Fruit fly (Drosophila melanogaster) ovary, adult (tissue): ENCODE measurements around the gene Noc2.

Source experiments
- CG17801 ChIP-seq: fragments of 200-800 bp; optimal IDR thresholded peaks from 2 replicates; lab custom pipeline; 2019; ENCODE audit warnings: missing biosample characterization, mild to moderate bottlenecking, missing genetic modification characterization, moderate library complexity; ENCODE audit not compliant: partially characterized antibody

Noc2 gene

DNA sequence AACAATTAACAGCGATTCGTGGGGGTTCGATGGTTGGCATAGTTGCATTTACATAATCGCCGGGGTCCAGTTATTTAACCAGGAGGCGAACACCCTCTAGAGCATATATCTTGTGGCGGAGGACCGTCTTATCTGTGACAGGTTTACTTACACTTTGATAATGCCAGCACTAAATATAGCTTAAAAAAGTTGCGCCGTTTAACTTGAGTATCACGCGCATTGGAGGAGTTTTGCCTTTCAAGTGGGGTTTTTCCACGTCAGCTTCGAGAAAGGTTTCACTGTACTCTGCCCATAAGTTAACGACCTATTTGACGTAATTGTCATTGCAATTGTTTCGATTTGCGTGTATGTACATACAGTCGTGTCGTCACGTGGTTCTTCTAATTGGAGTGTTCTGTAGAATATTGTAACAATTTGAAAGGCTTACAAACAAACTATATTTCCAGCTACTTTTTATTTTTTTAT is 5.8 kb downstream of the Noc2 start:
- no peak for TF ChIP-seq CG17801 (GFP tag; lab: Kevin White, UChicago)

DNA sequence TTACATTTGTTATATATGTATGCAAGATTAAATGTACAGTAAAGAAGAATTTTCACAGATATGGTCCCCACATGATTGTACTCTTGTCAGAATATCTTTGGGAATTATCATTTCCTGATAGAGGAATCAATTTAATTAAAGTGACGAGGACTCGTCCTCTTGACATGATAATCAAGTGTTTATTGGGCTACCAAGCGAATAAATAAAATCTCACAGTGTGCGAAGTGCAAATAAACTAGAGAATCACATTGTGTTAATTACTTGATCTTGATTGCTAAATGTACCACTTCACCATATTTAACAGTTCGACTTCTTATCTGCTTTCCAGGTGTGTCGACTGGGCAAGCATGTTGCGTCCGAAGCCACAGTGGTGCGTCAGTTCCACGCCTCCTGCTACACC is 6.4 kb downstream of the Noc2 start:
- TF ChIP-seq CG17801 (GFP tag; lab: Kevin White, UChicago): no peak

DNA sequence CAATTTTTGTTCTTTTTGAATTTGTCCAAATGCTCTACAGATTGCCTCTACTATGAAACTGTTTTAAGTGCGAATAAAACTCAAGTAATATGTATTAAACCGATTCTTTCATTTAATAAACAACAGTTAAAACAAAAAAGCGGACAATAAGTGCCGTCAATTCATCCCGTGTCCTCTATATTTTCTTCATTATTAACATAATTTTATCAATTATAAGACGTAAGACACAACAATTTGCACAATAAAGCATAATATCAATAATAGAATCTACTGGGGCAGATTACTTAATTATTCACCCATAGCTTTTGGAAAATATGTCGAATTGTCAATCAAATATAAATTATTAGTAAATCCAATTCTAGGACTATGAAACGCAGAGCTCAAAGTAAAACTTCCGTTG is 9.5 kb downstream of the Noc2 start, which contains the start of gene CG31627:
TSS of gene CG31627 (plus strand) at position 301 of the 400 bp plus-strand sequence.
- TF ChIP-seq CG17801 (GFP tag; lab: Kevin White, UChicago): no peak

DNA sequence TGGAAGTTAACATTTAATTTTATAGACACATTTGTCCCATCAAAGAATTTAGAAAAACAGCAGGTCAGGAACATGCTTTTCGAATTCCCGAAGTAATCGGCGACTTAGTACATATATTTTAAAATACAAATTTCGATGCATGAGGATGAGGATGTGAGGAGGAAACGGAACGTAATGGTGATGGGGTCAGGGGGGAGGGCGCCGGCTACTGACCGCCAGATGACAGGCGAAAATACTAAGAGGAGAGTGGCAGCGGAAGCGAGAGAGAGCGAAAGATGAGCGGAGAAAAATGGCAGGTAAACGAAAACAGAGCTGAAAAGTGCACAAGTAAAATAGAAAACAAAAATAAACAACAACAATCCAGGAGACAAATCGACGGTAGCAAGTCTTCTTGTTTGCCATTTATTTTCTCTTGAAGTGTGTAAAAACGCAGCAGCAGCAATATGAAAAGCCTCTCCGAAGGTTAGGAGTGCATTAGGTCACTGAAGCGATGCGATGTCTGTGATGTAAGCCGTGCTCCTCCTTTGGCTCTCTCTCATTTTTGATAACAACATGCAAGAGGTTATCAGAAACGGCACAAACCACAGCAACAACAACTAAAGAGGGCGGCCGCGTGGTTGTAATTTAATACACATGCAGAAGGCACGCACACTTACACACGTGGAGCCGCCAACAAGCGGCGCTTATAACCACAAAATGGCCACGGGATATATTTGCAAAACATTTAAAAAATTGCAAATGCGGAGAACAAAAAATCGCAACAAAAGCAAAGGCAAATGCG is 15.2 kb downstream of the Noc2 start:
- no peak for TF ChIP-seq CG17801 (GFP tag; lab: Kevin White, UChicago)

DNA sequence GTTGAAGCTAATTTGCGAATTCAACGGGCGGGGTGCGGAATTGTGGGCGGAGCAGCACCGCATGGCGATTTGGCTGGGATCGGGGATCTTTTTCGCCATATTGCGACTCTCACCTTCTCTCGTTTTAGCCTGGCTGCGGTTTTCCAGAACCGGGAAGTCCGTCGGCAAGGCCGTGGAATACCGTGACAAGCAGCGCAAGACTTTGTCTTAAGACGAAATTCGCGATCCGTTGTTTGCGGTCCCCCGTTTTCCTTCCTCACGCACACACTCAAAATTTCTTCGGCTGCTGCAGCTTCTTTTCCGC is 15.7 kb downstream of the Noc2 start:
- TF ChIP-seq CG17801 (GFP tag; lab: Kevin White, UChicago): no peak

DNA sequence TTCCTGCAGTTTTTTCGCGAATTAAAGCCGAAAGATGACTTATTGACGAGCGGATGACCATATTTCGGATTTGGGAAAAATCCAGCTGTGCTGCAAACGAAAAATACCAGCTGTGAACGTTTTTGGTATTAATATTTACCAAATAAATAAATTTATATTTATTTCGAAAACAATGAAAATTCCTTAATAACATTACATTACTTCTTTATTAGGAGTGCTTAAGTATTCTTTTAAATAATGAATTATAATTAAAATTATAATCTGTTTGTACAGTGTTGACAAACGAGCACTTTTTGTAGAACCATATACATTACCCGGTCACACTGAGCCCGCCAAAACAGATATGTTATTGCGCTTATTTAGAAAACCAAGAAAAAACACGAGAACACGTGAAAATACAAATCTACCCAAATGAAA is 16.2 kb downstream of the Noc2 start, which contains the start of the genes bur and Mcm10:
TSS of gene bur (minus strand) at position 69 of the 417 bp plus-strand sequence.
TSS of gene Mcm10 (plus strand) at position 319 of the 417 bp plus-strand sequence.
- no peak for TF ChIP-seq CG17801 (GFP tag; lab: Kevin White, UChicago)

DNA sequence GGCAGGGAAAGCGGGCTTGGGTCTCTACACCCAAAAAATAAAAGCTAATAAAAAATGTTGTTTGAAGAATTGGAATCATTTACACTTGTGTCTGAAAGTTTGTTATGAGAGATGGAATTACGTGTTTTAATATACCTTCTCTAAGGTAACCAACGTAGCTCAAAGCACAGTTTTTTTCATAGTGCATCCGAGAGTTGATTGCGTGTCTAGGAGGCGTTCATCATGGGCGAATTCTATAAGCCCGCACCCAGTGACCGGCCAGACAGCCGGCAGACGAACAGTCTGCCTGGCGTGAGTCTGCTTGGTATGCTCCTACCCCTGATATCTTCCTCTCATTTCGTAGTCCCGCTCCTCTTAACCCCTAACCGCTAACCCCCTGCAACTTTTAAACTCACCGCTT is 24.3 kb downstream of the Noc2 start:
- TF ChIP-seq CG17801 (GFP tag; lab: Kevin White, UChicago): no peak

DNA sequence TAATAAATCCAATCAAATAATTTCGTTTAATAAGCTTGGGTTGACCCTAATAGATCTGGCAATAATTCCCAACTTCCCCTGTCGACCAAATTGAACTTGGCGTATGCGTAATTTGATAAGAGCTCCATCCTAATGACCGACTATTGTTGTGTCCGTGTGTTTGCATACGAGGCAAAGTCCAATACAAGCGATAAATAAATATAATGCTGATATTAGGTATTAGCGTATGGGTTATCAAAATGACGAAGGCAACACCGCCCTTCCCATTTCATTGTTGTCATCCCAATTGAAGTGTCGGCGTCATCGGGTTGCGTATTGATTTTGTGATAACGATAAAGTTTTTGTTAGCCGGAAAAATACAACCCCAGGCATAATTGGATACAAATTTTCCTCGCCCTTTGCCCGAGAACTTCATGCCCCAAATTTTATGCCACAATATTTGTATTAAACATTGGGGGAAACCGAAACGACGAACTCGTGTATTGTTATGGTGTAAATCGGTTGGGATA is 25.9 kb downstream of the Noc2 start:
- TF ChIP-seq CG17801 (GFP tag; lab: Kevin White, UChicago): no peak

DNA sequence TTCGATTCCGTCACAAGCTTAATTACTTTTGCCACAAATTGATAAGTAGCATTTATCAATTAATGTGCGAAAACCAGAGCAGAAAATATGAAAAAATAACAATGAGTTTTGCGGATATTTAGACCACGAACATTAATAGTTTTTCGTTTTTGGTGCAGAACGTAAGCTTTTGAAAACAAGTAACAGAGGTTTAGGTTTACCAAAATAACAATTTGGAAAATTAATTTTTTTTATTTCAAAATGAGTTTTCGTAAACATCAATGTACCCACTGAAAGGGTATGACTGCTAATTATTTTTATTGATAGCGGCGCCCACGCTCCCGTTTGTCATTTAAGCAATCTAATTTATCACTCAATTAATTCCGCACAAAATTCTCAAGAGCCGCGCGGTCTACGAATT is 31.9 kb downstream of the Noc2 start:
- no peak for TF ChIP-seq CG17801 (GFP tag; lab: Kevin White, UChicago)

DNA sequence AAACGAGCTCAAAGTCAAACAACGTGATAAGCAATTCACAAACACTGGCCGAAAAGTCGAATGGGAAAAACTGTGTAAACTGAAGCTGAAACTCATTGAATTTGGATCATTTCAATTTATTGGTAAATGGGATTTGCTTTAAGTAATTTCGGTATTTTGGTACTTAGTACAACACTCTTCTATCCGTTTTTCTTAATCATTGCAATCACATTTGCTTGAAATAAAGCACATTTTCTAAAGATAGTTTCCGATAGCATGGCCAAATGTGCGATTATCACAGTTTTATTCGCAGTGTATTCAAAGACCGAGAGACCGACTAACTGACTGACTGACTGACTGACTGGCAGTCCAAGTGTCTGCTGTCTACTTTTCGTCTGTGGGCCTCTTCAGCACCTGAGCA is 33.1 kb downstream of the Noc2 start:
- TF ChIP-seq CG17801 (GFP tag; lab: Kevin White, UChicago): no peak

DNA sequence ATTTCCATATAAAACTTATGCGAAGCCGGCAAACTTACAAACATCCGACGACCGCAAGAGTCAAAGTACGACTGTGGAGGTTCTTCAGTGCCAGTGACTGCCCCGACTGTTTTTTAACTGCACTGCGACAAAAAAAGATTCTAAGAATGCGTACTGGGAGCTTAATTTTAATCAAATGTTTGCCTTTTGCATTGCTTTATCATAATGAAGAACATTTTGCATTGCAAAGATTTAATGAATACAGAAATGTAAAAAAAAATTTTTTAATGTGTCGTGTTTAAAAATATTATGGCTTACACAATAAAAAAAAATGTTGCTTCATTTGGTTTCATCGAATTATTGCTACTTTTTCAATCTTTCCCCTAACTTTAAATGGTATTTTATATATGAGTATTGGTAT is 33.7 kb downstream of the Noc2 start:
- no peak for TF ChIP-seq CG17801 (GFP tag; lab: Kevin White, UChicago)

DNA sequence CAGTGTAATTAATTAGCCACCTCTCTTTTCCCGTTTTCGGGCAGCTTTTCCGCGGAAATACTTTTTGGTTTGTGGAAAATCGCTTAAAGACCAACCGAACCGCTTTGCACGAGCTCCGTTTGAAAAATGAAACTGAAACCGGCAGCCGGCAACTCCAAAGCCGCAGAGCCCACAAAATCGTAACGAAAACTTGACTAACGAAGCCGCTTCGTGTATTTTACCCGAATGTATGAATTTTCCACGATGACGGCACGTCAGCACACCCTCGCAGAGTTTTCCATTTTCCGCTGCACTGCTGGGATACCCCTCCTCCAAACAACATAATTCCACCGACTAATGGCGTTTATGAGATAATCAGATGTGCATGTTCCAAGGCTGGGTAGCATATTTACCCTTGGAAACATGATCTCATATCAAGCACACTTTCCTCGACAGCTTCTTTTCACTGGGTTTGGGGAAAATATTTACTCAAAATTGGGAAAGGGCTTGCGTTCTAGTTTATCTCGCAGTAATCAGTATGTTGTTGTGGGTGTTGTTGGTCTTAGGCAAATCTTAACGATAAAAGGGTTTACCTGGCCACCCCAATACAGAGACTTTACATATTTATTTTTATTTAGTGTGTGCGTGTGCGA is 35.3 kb downstream of the Noc2 start, which contains the start of gene Ret:
TSS of gene Ret (minus strand) at position 130 of the 632 bp plus-strand sequence.
- no peak for TF ChIP-seq CG17801 (GFP tag; lab: Kevin White, UChicago)

DNA sequence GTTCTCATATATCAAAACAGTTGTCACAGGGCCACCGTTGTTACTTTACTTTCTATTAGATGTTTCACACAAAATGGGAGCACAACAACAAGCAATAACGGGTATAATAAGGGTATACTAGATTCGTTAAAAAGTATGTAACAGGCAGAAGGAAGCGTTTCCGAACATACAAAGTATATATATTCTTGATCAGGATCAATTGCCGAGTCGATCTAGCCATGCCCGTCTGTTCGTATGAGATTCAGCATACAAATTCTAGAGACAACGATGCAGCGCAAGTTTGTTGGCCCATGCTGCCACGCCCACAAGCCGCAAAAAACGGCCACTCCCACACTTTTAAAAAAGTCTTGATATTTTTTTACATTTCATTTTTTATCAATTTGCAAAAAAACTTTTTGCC is 36.8 kb downstream of the Noc2 start, which contains the start of gene CG31624:
TSS of gene CG31624 (minus strand) at position 101 of the 400 bp plus-strand sequence.
- TF ChIP-seq CG17801 (GFP tag; lab: Kevin White, UChicago): no peak

DNA sequence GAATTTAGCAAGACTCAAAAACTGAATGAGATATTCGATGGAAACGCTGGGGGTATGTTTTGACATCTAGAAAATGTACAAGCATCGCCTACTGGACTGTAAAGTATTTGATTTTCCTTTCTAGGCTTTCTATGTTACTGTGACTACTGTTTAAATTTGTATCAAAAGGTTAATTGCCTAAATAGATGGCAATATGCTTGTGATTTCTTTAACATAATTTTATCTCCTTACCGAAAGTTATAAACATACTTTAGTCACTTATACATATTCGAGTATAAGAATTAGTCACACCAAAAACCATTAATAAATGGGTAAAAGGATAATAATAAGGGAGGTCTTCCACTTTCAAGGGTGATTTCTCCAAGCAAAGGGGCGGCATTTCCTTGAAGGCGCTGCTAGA is 39.3 kb downstream of the Noc2 start, which contains the start of gene CG31988:
TSS of gene CG31988 (minus strand) at position 101 of the 400 bp plus-strand sequence.
- no peak for TF ChIP-seq CG17801 (GFP tag; lab: Kevin White, UChicago)

DNA sequence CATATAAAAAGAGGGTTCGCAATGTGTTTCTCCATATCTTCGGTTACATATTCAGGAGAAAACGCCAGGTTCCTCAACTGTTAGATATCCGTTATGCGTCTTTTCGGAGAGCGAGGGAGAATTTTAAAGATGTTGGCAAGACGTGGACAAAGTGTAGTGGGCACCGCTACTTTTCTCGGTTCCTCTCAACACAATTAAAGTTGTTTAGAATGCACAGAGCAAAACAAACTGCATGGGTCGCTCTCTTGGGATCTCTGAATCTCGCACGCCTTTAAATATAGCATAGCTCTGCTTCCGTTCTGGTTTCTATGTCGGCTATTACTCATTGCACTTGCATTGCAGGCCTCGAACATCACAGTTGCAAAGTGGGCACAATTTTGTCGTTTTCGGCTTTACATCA is 42.8 kb downstream of the Noc2 start, which contains the start of gene clumsy:
TSS of gene clumsy (plus strand) at position 301 of the 400 bp plus-strand sequence.
- TF ChIP-seq CG17801 (GFP tag; lab: Kevin White, UChicago): no peak
